Worm (Caenorhabditis elegans): ENCODE measurements around the gene spp-8.

DNA sequence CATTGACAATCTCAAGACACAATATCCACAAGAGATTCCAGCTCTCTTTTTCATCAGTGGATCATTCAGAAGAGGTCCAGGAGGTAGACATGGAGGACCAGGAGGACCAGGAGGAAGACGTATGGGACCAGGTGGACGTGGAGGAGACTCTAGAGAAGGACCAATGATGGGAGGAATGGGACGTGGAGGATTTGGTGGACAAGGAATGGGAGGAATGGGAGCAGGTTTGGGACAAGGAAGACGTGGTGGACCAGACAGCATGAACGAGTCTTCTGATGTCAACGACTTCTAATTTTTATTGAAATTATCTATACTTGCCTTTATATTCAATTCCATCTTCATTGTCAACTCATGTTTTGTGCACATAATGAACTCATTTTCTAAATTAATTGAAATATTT, 6.6 kb downstream of the spp-8 start:
- no peak for TF ChIP-seq flt-1 (GFP tag; IDR thresholded peaks at IDR 0.05)
- TF ChIP-seq ama-1 (optimal IDR thresholded peaks at IDR 0.05): no peak
- TF ChIP-seq hnd-1 (tag; optimal IDR thresholded peaks at IDR 0.05): no peak
- no peak for TF ChIP-seq F13C5.2 (tag; optimal IDR thresholded peaks at IDR 0.05)
- no peak for TF ChIP-seq pes-1 (GFP tag; IDR thresholded peaks at IDR 0.05)
- TF ChIP-seq tbx-11 (GFP tag; IDR thresholded peaks at IDR 0.05): no peak
